Worm (Caenorhabditis elegans): ENCODE results near the gene F13E9.16.

F13E9.16 gene

ce11 chrIV:10933062-10933552 lies 45.9 kb upstream of the F13E9.16 start, which contains the start of the genes dnc-1 and lsm-7 (continued):
- TF ChIP-seq fkh-10 (GFP tag; optimal IDR thresholded peaks at IDR 0.05) = peak; percentile 57

- TF ChIP-seq ztf-11 (tag; optimal IDR thresholded peaks at IDR 0.05) (no peak), elt-2 (tag; optimal IDR thresholded peaks at IDR 0.05) (no peak), nfya-1 (tag; optimal IDR thresholded peaks at IDR 0.05; ENCODE audit: insufficient read depth) (no peak), fkh-10 (GFP tag; optimal IDR thresholded peaks at IDR 0.05) (no peak), nhr-28 (tag; optimal IDR thresholded peaks at IDR 0.05) (no peak)
Measured at ce11 chrIV:10919770-10920169, 32.6 kb upstream of the F13E9.16 start, which contains the start of gene rbr-2. Gene rbr-2, plus strand, starts transcription at chrIV:10920070.

- no peak for TF ChIP-seq elt-3 (tag; optimal IDR thresholded peaks at IDR 0.05)
- no peak for TF ChIP-seq fkh-2 (tag; optimal IDR thresholded peaks at IDR 0.05)
- TF ChIP-seq ztf-4 (tag; optimal IDR thresholded peaks at IDR 0.05) = no peak
- peak; percentile 2 for TF ChIP-seq nhr-43 (tag; optimal IDR thresholded peaks at IDR 0.05; ENCODE audit: poor library complexity, severe bottlenecking)
- no peak for TF ChIP-seq unc-62 (GFP tag; optimal IDR thresholded peaks at IDR 0.05)
- TF ChIP-seq nhr-12 (tag; optimal IDR thresholded peaks at IDR 0.05) = no peak
- TF ChIP-seq ztf-11 (tag; optimal IDR thresholded peaks at IDR 0.05) = no peak
- peak; percentile 90 for TF ChIP-seq hmg-11 (tag; optimal IDR thresholded peaks at IDR 0.05)
- TF ChIP-seq tbx-2 (tag; optimal IDR thresholded peaks at IDR 0.05) = no peak
- peak; percentile 70 for TF ChIP-seq snpc-4 (tag; optimal IDR thresholded peaks at IDR 0.05)
- TF ChIP-seq lsy-12 (tag; optimal IDR thresholded peaks at IDR 0.05) = peak; percentile 40
- no peak for TF ChIP-seq fos-1 (tag; optimal IDR thresholded peaks at IDR 0.05)
- TF ChIP-seq aly-2 (tag; optimal IDR thresholded peaks at IDR 0.05) = no peak
- no peak for TF ChIP-seq nhr-76 (tag; optimal IDR thresholded peaks at IDR 0.05)
- no peak for TF ChIP-seq ceh-16 (tag; optimal IDR thresholded peaks at IDR 0.05)
- TF ChIP-seq egl-5 (tag; optimal IDR thresholded peaks at IDR 0.05) = peak; percentile 85
- TF ChIP-seq nhr-11 (tag; optimal IDR thresholded peaks at IDR 0.05) = peak; percentile 51
- TF ChIP-seq nhr-77 (tag; optimal IDR thresholded peaks at IDR 0.05) = no peak
- peak; percentile 65 for TF ChIP-seq mdl-1 (tag; optimal IDR thresholded peaks at IDR 0.05)
- no peak for TF ChIP-seq daf-12 (tag; optimal IDR thresholded peaks at IDR 0.05)
- TF ChIP-seq nfya-1 (tag; optimal IDR thresholded peaks at IDR 0.05; ENCODE audit: insufficient read depth) = peak; percentile 83
- TF ChIP-seq pqm-1 (tag; optimal IDR thresholded peaks at IDR 0.05) = peak; percentile 20
- peak; percentile 38 for TF ChIP-seq skn-1 (tag; optimal IDR thresholded peaks at IDR 0.05)
- peak; percentile 78 for TF ChIP-seq lin-39 (tag; optimal IDR thresholded peaks at IDR 0.05)
- TF ChIP-seq elt-2 (tag; optimal IDR thresholded peaks at IDR 0.05) = peak; percentile 72
- TF ChIP-seq pha-4 (tag; optimal IDR thresholded peaks at IDR 0.05) = peak; percentile 73
- TF ChIP-seq ZK546.5 (tag; optimal IDR thresholded peaks at IDR 0.05) = no peak
- no peak for TF ChIP-seq nhr-237 (tag; optimal IDR thresholded peaks at IDR 0.05)
- TF ChIP-seq ceh-9 (tag; optimal IDR thresholded peaks at IDR 0.05) = no peak
- peak; percentile 85 for TF ChIP-seq lin-15B (tag; optimal IDR thresholded peaks at IDR 0.05)
- TF ChIP-seq mml-1 (tag; optimal IDR thresholded peaks at IDR 0.05) = no peak
- no peak for TF ChIP-seq egl-27 (tag; optimal IDR thresholded peaks at IDR 0.05)
- peak; percentile 66 for TF ChIP-seq elt-1 (tag; optimal IDR thresholded peaks at IDR 0.05)
- TF ChIP-seq zag-1 (tag; optimal IDR thresholded peaks at IDR 0.05) = no peak
- peak; percentile 60 for TF ChIP-seq ama-1 (optimal IDR thresholded peaks at IDR 0.05)
- no peak for TF ChIP-seq ceh-82 (tag; optimal IDR thresholded peaks at IDR 0.05)
- TF ChIP-seq unc-39 (tag; optimal IDR thresholded peaks at IDR 0.05) = no peak
- TF ChIP-seq nhr-28 (tag; optimal IDR thresholded peaks at IDR 0.05) = no peak
- TF ChIP-seq nhr-67 (tag; optimal IDR thresholded peaks at IDR 0.05) = no peak
- TF ChIP-seq sea-2 (GFP tag; optimal IDR thresholded peaks at IDR 0.05) = no peak
- TF ChIP-seq R02D3.7 (tag; optimal IDR thresholded peaks at IDR 0.05) = peak; percentile 17
- TF ChIP-seq nhr-25 (tag; optimal IDR thresholded peaks at IDR 0.05) = peak; percentile 81
- peak; percentile 61 for TF ChIP-seq fkh-10 (GFP tag; optimal IDR thresholded peaks at IDR 0.05)
- no peak for TF ChIP-seq eor-1 (tag; optimal IDR thresholded peaks at IDR 0.05)
- peak; percentile 8 for TF ChIP-seq ceh-28 (tag; optimal IDR thresholded peaks at IDR 0.05)
- peak; percentile 56 for TF ChIP-seq nhr-23 (tag; optimal IDR thresholded peaks at IDR 0.05)
- TF ChIP-seq jun-1 (tag; optimal IDR thresholded peaks at IDR 0.05) = no peak
Measured at ce11 chrIV:10918877-10919560, 31.8 kb upstream of the F13E9.16 start.

Data from whole organism, L3 larva.